Fruit fly (Drosophila melanogaster) whole organism, embryonic: ENCODE measurements around the gene Polr3G.

Source experiments
- Abd-B ChIP-seq: fragments of 200-800 bp; sonication (Bioruptor generic); optimal IDR thresholded peaks from 2 replicates; lab custom pipeline; 2018; ENCODE audit warnings: missing biosample characterization, mild to moderate bottlenecking, missing genetic modification characterization, moderate library complexity
- Blimp-1 ChIP-seq: fragments of 200-800 bp; sonication (Bioruptor generic); optimal IDR thresholded peaks from 3 replicates; lab custom pipeline; 2018; ENCODE audit warnings: missing biosample characterization, missing genetic modification characterization, mild to moderate bottlenecking, moderate library complexity, missing genetic modification reagents
- CG11085 ChIP-seq: fragments of 200-800 bp; sonication (Bioruptor generic); IDR thresholded peaks from 2 replicates; pipeline ENCODE4 v1.3.6; 2022; ENCODE audit warnings: missing biosample characterization, missing genetic modification characterization
- CG11504 ChIP-seq: fragments of 200-800 bp; sonication (Bioruptor generic); optimal IDR thresholded peaks from 3 replicates; lab custom pipeline; 2019; ENCODE audit warnings: missing biosample characterization, mild to moderate bottlenecking, missing genetic modification characterization, moderate library complexity
- CG11560 ChIP-seq: fragments of 200-800 bp; sonication (Bioruptor generic); IDR thresholded peaks from 3 replicates; pipeline ENCODE4 v1.3.6; 2022; ENCODE audit warnings: missing biosample characterization, missing genetic modification characterization
- CG11696 ChIP-seq: fragments of 200-800 bp; sonication (Bioruptor generic); IDR thresholded peaks from 2 replicates; pipeline ENCODE4 v1.3.6; 2022; ENCODE audit warnings: missing biosample characterization, missing genetic modification characterization
- CG12219 ChIP-seq: fragments of 200-800 bp; sonication (Bioruptor generic); optimal IDR thresholded peaks from 3 replicates; lab custom pipeline; 2018; ENCODE audit warnings: missing biosample characterization, mild to moderate bottlenecking, missing genetic modification characterization
- CG14667 ChIP-seq: fragments of 200-800 bp; sonication (Bioruptor generic); IDR thresholded peaks from 2 replicates; pipeline ENCODE4 v1.3.6; 2022; ENCODE audit warnings: missing biosample characterization, missing genetic modification characterization
- CG1647 ChIP-seq: fragments of 200-800 bp; sonication (Bioruptor generic); optimal IDR thresholded peaks from 3 replicates; lab custom pipeline; 2016; ENCODE audit warnings: missing biosample characterization, missing genetic modification characterization
- CG17361 ChIP-seq: fragments of 200-800 bp; sonication (Bioruptor generic); IDR thresholded peaks from 3 replicates; pipeline ENCODE4 v1.3.6; 2022; ENCODE audit warnings: missing biosample characterization, missing genetic modification characterization
- CG17385 ChIP-seq: fragments of 200-800 bp; sonication (Bioruptor generic); optimal IDR thresholded peaks from 3 replicates; lab custom pipeline; 2018; ENCODE audit warnings: missing biosample characterization, mild to moderate bottlenecking, missing genetic modification characterization
- CG1792 ChIP-seq: fragments of 200-800 bp; sonication (Bioruptor generic); optimal IDR thresholded peaks from 2 replicates; lab custom pipeline; 2016; ENCODE audit warnings: missing biosample characterization, missing genetic modification characterization
- CG1832 ChIP-seq: fragments of 200-800 bp; sonication (Bioruptor generic); optimal IDR thresholded peaks from 2 replicates; lab custom pipeline; 2017; ENCODE audit warnings: missing biosample characterization, mild to moderate bottlenecking, missing genetic modification characterization, inconsistent platforms
- CG18619 ChIP-seq: fragments of 200-800 bp; sonication (Bioruptor generic); optimal IDR thresholded peaks from 3 replicates; lab custom pipeline; 2017; ENCODE audit warnings: missing biosample characterization, mild to moderate bottlenecking, missing genetic modification characterization
- CG2202 ChIP-seq: fragments of 200-800 bp; sonication (Bioruptor generic); optimal IDR thresholded peaks from 2 replicates; lab custom pipeline; 2018; ENCODE audit warnings: missing biosample characterization, mild to moderate bottlenecking, missing genetic modification characterization
- CG2875 ChIP-seq: fragments of 200-800 bp; sonication (Bioruptor generic); optimal IDR thresholded peaks from 2 replicates; lab custom pipeline; 2017; ENCODE audit warnings: missing biosample characterization, mild to moderate bottlenecking, missing genetic modification characterization, missing genetic modification reagents
- CG31224 ChIP-seq: fragments of 200-800 bp; sonication (Bioruptor generic); IDR thresholded peaks from 2 replicates; pipeline ENCODE4 v1.3.6; 2022; ENCODE audit warnings: missing biosample characterization, missing genetic modification characterization
- CG33213 ChIP-seq: fragments of 200-800 bp; sonication (Bioruptor generic); optimal IDR thresholded peaks from 3 replicates; lab custom pipeline; 2016; ENCODE audit warnings: missing biosample characterization, missing genetic modification characterization
- CG6254 ChIP-seq: fragments of 200-800 bp; sonication (Bioruptor generic); optimal IDR thresholded peaks from 3 replicates; lab custom pipeline; 2017; ENCODE audit warnings: mild to moderate bottlenecking, missing biosample characterization, missing genetic modification reagents, missing genetic modification characterization
- CG7786 ChIP-seq: fragments of 200-800 bp; sonication (Bioruptor generic); optimal IDR thresholded peaks from 2 replicates; lab custom pipeline; 2016; ENCODE audit warnings: missing biosample characterization, missing genetic modification characterization
- CG9797 ChIP-seq: fragments of 200-800 bp; sonication (Bioruptor generic); optimal IDR thresholded peaks from 3 replicates; lab custom pipeline; 2018; ENCODE audit warnings: missing biosample characterization, mild to moderate bottlenecking, missing genetic modification characterization
- CHES-1-like ChIP-seq: fragments of 200-800 bp; sonication (Bioruptor generic); optimal IDR thresholded peaks from 2 replicates; lab custom pipeline; 2016; ENCODE audit warnings: missing biosample characterization, missing genetic modification characterization
- CTCF ChIP-seq: fragments of 200-800 bp; sonication (Bioruptor generic); optimal IDR thresholded peaks from 2 replicates; lab custom pipeline; 2017; ENCODE audit warnings: missing biosample characterization, mild to moderate bottlenecking, missing genetic modification characterization, moderate library complexity
- D19A ChIP-seq: fragments of 200-800 bp; optimal IDR thresholded peaks from 3 replicates; lab custom pipeline; 2019; ENCODE audit warnings: missing biosample characterization, mild to moderate bottlenecking, missing genetic modification characterization, moderate library complexity
- Dip3 ChIP-seq: fragments of 200-800 bp; sonication (Bioruptor generic); optimal IDR thresholded peaks from 3 replicates; lab custom pipeline; 2016; ENCODE audit warnings: missing biosample characterization, missing genetic modification characterization
- Doc2 ChIP-seq: fragments of 200-800 bp; sonication (Bioruptor generic); IDR thresholded peaks from 2 replicates; pipeline ENCODE4 v1.3.6; 2022; ENCODE audit warnings: missing biosample characterization, missing genetic modification characterization
- Fer2 ChIP-seq: fragments of 200-800 bp; sonication (Bioruptor generic); optimal IDR thresholded peaks from 2 replicates; lab custom pipeline; 2018; ENCODE audit warnings: missing biosample characterization, mild to moderate bottlenecking, missing genetic modification characterization, moderate library complexity
- Gug ChIP-seq: fragments of 200-800 bp; sonication (Bioruptor generic); IDR thresholded peaks from 4 replicates; pipeline ENCODE4 v1.3.6; 2022; ENCODE audit warnings: missing biosample characterization, missing genetic modification characterization
- H2.0 ChIP-seq: fragments of 200-800 bp; sonication (Bioruptor generic); IDR thresholded peaks from 2 replicates; pipeline ENCODE4 v1.3.6; 2022; ENCODE audit warnings: missing biosample characterization, missing genetic modification characterization
- HmgZ ChIP-seq: fragments of 200-800 bp; sonication (Bioruptor generic); optimal IDR thresholded peaks from 2 replicates; lab custom pipeline; 2018; ENCODE audit warnings: missing biosample characterization, mild to moderate bottlenecking, missing genetic modification characterization
- Hr51 ChIP-seq, 2 experiments: fragments of 200-800 bp; sonication (Bioruptor generic); optimal IDR thresholded peaks; 2 replicates in 1 of 2; 3 replicates in 1 of 2; lab custom pipeline; 2016 to 2018; ENCODE audit warnings: missing biosample characterization in 2 of 2, missing genetic modification characterization in 2 of 2, mild to moderate bottlenecking in 1 of 2, moderate library complexity in 1 of 2
- MTF-1 ChIP-seq: fragments of 200-800 bp; sonication (Bioruptor generic); optimal IDR thresholded peaks from 2 replicates; lab custom pipeline; 2018; ENCODE audit warnings: missing biosample characterization, mild to moderate bottlenecking, missing genetic modification characterization, borderline replicate concordance
- NFAT ChIP-seq: fragments of 200-800 bp; sonication (Bioruptor generic); IDR thresholded peaks from 2 replicates; pipeline ENCODE4 v1.3.6; 2022; ENCODE audit warnings: missing biosample characterization, missing genetic modification characterization
- Poxn ChIP-seq: fragments of 200-800 bp; sonication (Bioruptor generic); IDR thresholded peaks from 2 replicates; pipeline ENCODE4 v1.3.6; 2022; ENCODE audit warnings: missing biosample characterization, missing genetic modification characterization
- Ravus ChIP-seq: fragments of 200-800 bp; sonication (Bioruptor generic); IDR thresholded peaks from 2 replicates; pipeline ENCODE4 v1.3.6; 2022; ENCODE audit warnings: missing biosample characterization, missing genetic modification characterization
- ac ChIP-seq: fragments of 200-800 bp; sonication (Bioruptor generic); optimal IDR thresholded peaks from 3 replicates; lab custom pipeline; 2017; ENCODE audit warnings: missing biosample characterization, mild to moderate bottlenecking, missing genetic modification characterization
- amos ChIP-seq: fragments of 200-800 bp; sonication (Bioruptor generic); IDR thresholded peaks from 2 replicates; pipeline ENCODE4 v1.3.6; 2022; ENCODE audit warnings: missing biosample characterization, missing genetic modification characterization; ENCODE audit not compliant: partially characterized antibody
- az2 ChIP-seq: fragments of 200-800 bp; sonication (Bioruptor generic); optimal IDR thresholded peaks from 3 replicates; lab custom pipeline; 2016; ENCODE audit warnings: missing biosample characterization, missing genetic modification characterization
- bbx ChIP-seq: fragments of 200-800 bp; sonication (Bioruptor generic); IDR thresholded peaks from 2 replicates; pipeline ENCODE4 v1.3.6; 2022; ENCODE audit warnings: missing biosample characterization, missing genetic modification characterization; ENCODE audit not compliant: partially characterized antibody
- chm ChIP-seq: fragments of 200-800 bp; sonication (Bioruptor generic); IDR thresholded peaks from 2 replicates; pipeline ENCODE4 v1.3.6; 2022; ENCODE audit warnings: missing biosample characterization, missing genetic modification characterization
- chn ChIP-seq: fragments of 200-800 bp; sonication (Bioruptor generic); optimal IDR thresholded peaks from 2 replicates; lab custom pipeline; 2016; ENCODE audit warnings: missing biosample characterization, missing genetic modification characterization
- ci ChIP-seq: fragments of 200-800 bp; sonication (Bioruptor generic); IDR thresholded peaks from 3 replicates; pipeline ENCODE4 v1.3.6; 2022; ENCODE audit warnings: missing biosample characterization, missing genetic modification characterization
- danr ChIP-seq: fragments of 200-800 bp; sonication (Bioruptor generic); IDR thresholded peaks from 2 replicates; pipeline ENCODE4 v1.3.6; 2022; ENCODE audit warnings: missing biosample characterization, missing genetic modification characterization
- fru ChIP-seq: fragments of >200 bp; optimal IDR thresholded peaks from 2 replicates; lab custom pipeline; 2017
- grn ChIP-seq: fragments of 200-800 bp; sonication (Bioruptor generic); optimal IDR thresholded peaks from 3 replicates; lab custom pipeline; 2017; ENCODE audit warnings: missing biosample characterization, missing genetic modification characterization
- hth ChIP-seq: fragments of >200 bp; optimal IDR thresholded peaks from 2 replicates; lab custom pipeline; 2017; ENCODE audit warnings: inconsistent platforms
- inv ChIP-seq: fragments of 200-800 bp; sonication (Bioruptor generic); IDR thresholded peaks from 2 replicates; pipeline ENCODE4 v1.3.6; 2022; ENCODE audit warnings: missing biosample characterization, missing genetic modification characterization; ENCODE audit not compliant: partially characterized antibody
- knrl ChIP-seq: fragments of 200-800 bp; sonication (Bioruptor generic); IDR thresholded peaks from 3 replicates; pipeline ENCODE4 v1.3.6; 2022; ENCODE audit warnings: missing biosample characterization, missing genetic modification characterization; ENCODE audit not compliant: partially characterized antibody
- tna ChIP-seq: fragments of 200-800 bp; sonication (Bioruptor generic); IDR thresholded peaks from 2 replicates; pipeline ENCODE4 v1.3.6; 2022; ENCODE audit warnings: missing biosample characterization, missing genetic modification characterization; ENCODE audit not compliant: partially characterized antibody
- wek ChIP-seq: fragments of 200-800 bp; sonication (Bioruptor generic); optimal IDR thresholded peaks from 3 replicates; lab custom pipeline; 2018; ENCODE audit warnings: missing biosample characterization, mild to moderate bottlenecking, missing genetic modification characterization, moderate library complexity
- yki ChIP-seq: fragments of >200 bp; optimal IDR thresholded peaks from 3 replicates; lab custom pipeline; 2018

Gene Polr3G

dm6 chr3L:17415967-17416749 lies 10.8 kb downstream of the Polr3G start (continued):
- TF ChIP-seq chm (GFP tag; lab: Robert Waterston, UW) (0 out of 2 replicates have a peak, but pooled peaks have one; percentile 8), Abd-B (GFP tag; lab: Kevin White, UChicago) (no peak), CTCF (GFP tag; lab: Kevin White, UChicago) (no peak), yki (lab: Kevin White, UChicago) (no peak), CHES-1-like (GFP tag; lab: Kevin White, UChicago) (peak; percentile 23), knrl (no peak), CG1792 (GFP tag; lab: Kevin White, UChicago) (no peak), CG11504 (tag; lab: Kevin White, UChicago) (peak; percentile 5), Doc2 (GFP tag; lab: Robert Waterston, UW) (no peak), CG7786 (GFP tag; lab: Kevin White, UChicago) (peak; percentile 35), Dip3 (GFP tag; lab: Kevin White, UChicago) (no peak), amos (GFP tag; lab: Robert Waterston, UW) (no peak), Fer2 (tag; lab: Kevin White, UChicago) (no peak), CG9797 (GFP tag; lab: Kevin White, UChicago) (no peak), CG11560 (tag; lab: Robert Waterston, UW) (no peak), CG31224 (GFP tag; lab: Robert Waterston, UW) (no peak), CG12219 (no peak), CG17361 (peak; percentile 57; the same call in 1 of the 3 replicates), H2.0 (no peak), grn (GFP tag; lab: Kevin White, UChicago) (no peak), CG11085 (no peak), chn (GFP tag; lab: Kevin White, UChicago) (peak; percentile 65), HmgZ (tag; lab: Kevin White, UChicago) (no peak), Gug (GFP tag; lab: Robert Waterston, UW) (no peak), az2 (GFP tag; lab: Kevin White, UChicago) (peak; percentile 29), hth (lab: Kevin White, UChicago) (no peak), tna (GFP tag; lab: Robert Waterston, UW) (no peak), CG18619 (GFP tag; lab: Kevin White, UChicago) (peak; percentile 12), ci (GFP tag; lab: Robert Waterston, UW) (no peak), CG17385 (GFP tag; lab: Kevin White, UChicago) (peak; percentile 12), CG2202 (peak; percentile 69), CG1832 (GFP tag; lab: Kevin White, UChicago) (no peak), NFAT (no peak), CG33213 (GFP tag; lab: Kevin White, UChicago) (peak; percentile 14), Blimp-1 (GFP tag; lab: Kevin White, UChicago) (peak; percentile 7), fru (lab: Kevin White, UChicago) (no peak), Poxn (no peak), CG1647 (GFP tag; lab: Kevin White, UChicago) (no peak), CG6254 (GFP tag; lab: Kevin White, UChicago) (peak; percentile 35), bbx (GFP tag; lab: Robert Waterston, UW) (no peak), CG11696 (GFP tag; lab: Robert Waterston, UW) (no peak), danr (GFP tag; lab: Robert Waterston, UW) (no peak), inv (GFP tag; lab: Robert Waterston, UW) (no peak), MTF-1 (GFP tag; lab: Kevin White, UChicago) (peak; percentile 24), ac (peak; percentile 76), CG14667 (GFP tag; lab: Robert Waterston, UW) (no peak), Hr51 (GFP tag; optimal IDR thresholded peaks at IDR 0.05; lab: Kevin White, UChicago) (peak in 1 of 2 experiments; percentile 43), D19A (tag; lab: Kevin White, UChicago) (peak; percentile 43), wek (GFP tag; lab: Kevin White, UChicago) (no peak), CG2875 (GFP tag; lab: Kevin White, UChicago) (no peak), Ravus (no peak)
